Fruit fly (Drosophila melanogaster): ENCODE results near the gene CG13992.

The CG13992 gene

dm6 chr2L:5997609-5998229 lies 30.2 kb upstream of the CG13992 start (continued):
- TF ChIP-seq Abd-B (GFP tag; optimal IDR thresholded peaks at IDR 0.05) (no peak), CG12236 (GFP tag; optimal IDR thresholded peaks at IDR 0.05) (no peak), HLHmδ (GFP tag; optimal IDR thresholded peaks at IDR 0.05) (peak; percentile 68), YL-1 (GFP tag; optimal IDR thresholded peaks at IDR 0.05) (peak; percentile 39), gsb-n (tag; optimal IDR thresholded peaks at IDR 0.05) (peak; percentile 53), scrt (GFP tag; optimal IDR thresholded peaks at IDR 0.05) (peak; percentile 70), tap (tag; optimal IDR thresholded peaks at IDR 0.05) (peak; percentile 20), lilli (GFP tag; optimal IDR thresholded peaks at IDR 0.05) (no peak), CG12155 (GFP tag; optimal IDR thresholded peaks at IDR 0.05) (no peak), CG13287 (GFP tag; IDR thresholded peaks at IDR 0.05; ENCODE audit: partially characterized antibody) (no peak), pzg (GFP tag; optimal IDR thresholded peaks at IDR 0.05) (peak; percentile 13), Sry-β (GFP tag; optimal IDR thresholded peaks at IDR 0.05) (peak; percentile 45), Trl (optimal IDR thresholded peaks at IDR 0.05) (peak; percentile 55 to 75), Trl (GFP tag; optimal IDR thresholded peaks at IDR 0.05) (no peak), CG15514 (GFP tag; optimal IDR thresholded peaks at IDR 0.05) (peak; percentile 66), CG15696 (tag; optimal IDR thresholded peaks at IDR 0.05) (peak; percentile 20), en (GFP tag; optimal IDR thresholded peaks at IDR 0.05) (peak; percentile 13), CG13296 (GFP tag; optimal IDR thresholded peaks at IDR 0.05) (peak; percentile 83), pb (GFP tag; optimal IDR thresholded peaks at IDR 0.05) (peak; percentile 46), Ets97D (GFP tag; optimal IDR thresholded peaks at IDR 0.05) (peak; percentile 97), Mrtf (GFP tag; IDR thresholded peaks at IDR 0.05) (no peak), eyg (GFP tag; optimal IDR thresholded peaks at IDR 0.05) (peak; percentile 5), odd (GFP tag; optimal IDR thresholded peaks at IDR 0.05) (peak; percentile 84), CG6689 (GFP tag; IDR thresholded peaks at IDR 0.05) (peak; percentile 27), CG18476 (GFP tag; optimal IDR thresholded peaks at IDR 0.05) (no peak), onecut (GFP tag; IDR thresholded peaks at IDR 0.05) (peak; percentile 69), da (GFP tag; optimal IDR thresholded peaks at IDR 0.05) (no peak), hkb (optimal IDR thresholded peaks at IDR 0.05) (no peak), hkb (GFP tag; IDR thresholded peaks at IDR 0.05) (peak; percentile 71), Gsc (GFP tag; IDR thresholded peaks at IDR 0.05) (no peak), CG15479 (GFP tag; optimal IDR thresholded peaks at IDR 0.05) (peak; percentile 10), Camta (GFP tag; optimal IDR thresholded peaks at IDR 0.05) (no peak), E2f2 (GFP tag; IDR thresholded peaks at IDR 0.05) (peak; percentile 15; the same call in 1 of the 2 replicates), CG4404 (GFP tag; IDR thresholded peaks at IDR 0.05) (no peak), Oaz (GFP tag; IDR thresholded peaks at IDR 0.05) (no peak), fu2 (GFP tag; optimal IDR thresholded peaks at IDR 0.05) (no peak), CG18619 (GFP tag; optimal IDR thresholded peaks at IDR 0.05) (peak; percentile 57), Dad (GFP tag; optimal IDR thresholded peaks at IDR 0.05) (peak; percentile 20), schlank (tag; optimal IDR thresholded peaks at IDR 0.05) (peak; percentile 59), C15 (GFP tag; IDR thresholded peaks at IDR 0.05) (no peak), Sry-δ (GFP tag; optimal IDR thresholded peaks at IDR 0.05) (no peak), ac (GFP tag; optimal IDR thresholded peaks at IDR 0.05) (peak; percentile 6), CG2202 (tag; optimal IDR thresholded peaks at IDR 0.05) (peak; percentile 48), CG1024 (GFP tag; IDR thresholded peaks at IDR 0.05) (no peak), CG15601 (tag; optimal IDR thresholded peaks at IDR 0.05) (peak; percentile 66), org-1 (GFP tag; optimal IDR thresholded peaks at IDR 0.05) (peak; percentile 50), Lhr (GFP tag; optimal IDR thresholded peaks at IDR 0.05) (no peak), CG16813 (GFP tag; IDR thresholded peaks at IDR 0.05; ENCODE audit: partially characterized antibody) (no peak), Vsx1 (GFP tag; optimal IDR thresholded peaks at IDR 0.05) (peak; percentile 18), CG17328 (GFP tag; IDR thresholded peaks at IDR 0.05) (peak; percentile 26; the same call in 1 of the 2 replicates), CG15073 (GFP tag; optimal IDR thresholded peaks at IDR 0.05) (no peak)
